Fruit fly (Drosophila melanogaster): Measurements from ENCODE around the gene CG45122.

The CG45122 gene

DNA sequence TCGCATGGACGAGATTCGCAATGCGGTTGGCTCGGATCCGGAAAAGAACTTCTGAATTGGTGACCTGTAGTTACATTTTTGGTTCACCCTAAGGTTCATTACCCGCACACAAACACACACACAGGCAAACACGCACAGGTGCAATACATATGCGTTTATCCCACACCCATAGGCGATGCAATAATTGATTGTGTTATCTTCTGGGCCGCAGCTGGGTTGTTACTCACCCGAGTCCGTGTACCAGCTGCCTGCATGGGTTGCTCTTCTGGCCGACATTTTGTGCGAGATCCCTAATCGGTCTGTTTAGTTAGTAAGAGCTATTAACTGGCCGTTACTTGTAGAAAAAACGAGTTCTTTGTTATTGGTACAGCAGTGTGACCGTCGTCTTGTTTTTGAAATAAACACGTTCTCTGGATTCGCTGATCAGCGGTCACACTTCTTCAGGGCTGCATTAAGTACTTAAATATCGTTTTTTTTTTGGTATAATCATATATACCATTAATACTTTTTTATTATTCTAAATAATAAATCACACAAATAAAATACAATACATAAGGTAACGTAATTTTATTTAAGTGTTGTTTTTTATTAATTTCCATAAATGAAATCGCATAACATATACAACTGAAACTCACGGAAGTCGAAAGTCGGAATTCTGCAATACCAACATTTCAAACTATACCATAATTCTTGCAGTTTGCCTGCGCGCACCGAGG is 32.9 kb upstream of the CG45122 start, which contains the start of gene CG8031 (continued):
- TF ChIP-seq nerfin-1 (tag; optimal IDR thresholded peaks at IDR 0.05) (no peak), CG14441 (GFP tag; IDR thresholded peaks at IDR 0.05) (no peak), unc-4 (GFP tag; IDR thresholded peaks at IDR 0.05; ENCODE audit: partially characterized antibody) (no peak), CG7987 (GFP tag; optimal IDR thresholded peaks at IDR 0.05) (no peak), ci (GFP tag; IDR thresholded peaks at IDR 0.05) (0 out of 3 replicates have a peak, but pooled peaks have one; percentile 5), Ets65A (GFP tag) (no peak), ab (GFP tag; optimal IDR thresholded peaks at IDR 0.05) (no peak), CG15601 (tag; optimal IDR thresholded peaks at IDR 0.05) (no peak), crol (GFP tag; IDR thresholded peaks at IDR 0.05) (no peak), CG8944 (GFP tag; optimal IDR thresholded peaks at IDR 0.05) (no peak), Atf6 (GFP tag; IDR thresholded peaks at IDR 0.05) (no peak), Ptx1 (GFP tag; IDR thresholded peaks at IDR 0.05) (no peak), bbx (GFP tag; IDR thresholded peaks at IDR 0.05; ENCODE audit: partially characterized antibody) (peak; percentile 32; the same call in 1 of the 2 replicates), CG30431 (GFP tag; optimal IDR thresholded peaks at IDR 0.05) (no peak), CG33213 (GFP tag; optimal IDR thresholded peaks at IDR 0.05) (no peak), Max (GFP tag; optimal IDR thresholded peaks at IDR 0.05) (no peak), CG3838 (GFP tag; optimal IDR thresholded peaks at IDR 0.05) (no peak), seq (GFP tag; IDR thresholded peaks at IDR 0.05) (0 out of 2 replicates have a peak, but pooled peaks have one; percentile 9), CG9932 (GFP tag; IDR thresholded peaks at IDR 0.05) (no peak), CG14014 (GFP tag; IDR thresholded peaks at IDR 0.05) (no peak), pzg (GFP tag; optimal IDR thresholded peaks at IDR 0.05) (peak; percentile 62), CG7745 (tag; optimal IDR thresholded peaks at IDR 0.05) (no peak), CG11723 (GFP tag; optimal IDR thresholded peaks at IDR 0.05) (no peak), gsb-n (tag; optimal IDR thresholded peaks at IDR 0.05) (no peak), CG17829 (tag; optimal IDR thresholded peaks at IDR 0.05) (peak; percentile 7), CG34422 (GFP tag; IDR thresholded peaks at IDR 0.05) (peak; percentile 66; the same call in 2 of the 3 replicates), chn (GFP tag; optimal IDR thresholded peaks at IDR 0.05) (no peak), gce (GFP tag; IDR thresholded peaks at IDR 0.05) (no peak), CG17361 (GFP tag; IDR thresholded peaks at IDR 0.05) (no peak), Camta (GFP tag; optimal IDR thresholded peaks at IDR 0.05) (no peak), CG17186 (GFP tag; optimal IDR thresholded peaks at IDR 0.05) (peak; percentile 52), CG12071 (GFP tag; optimal IDR thresholded peaks at IDR 0.05) (no peak), nau (GFP tag; optimal IDR thresholded peaks at IDR 0.05) (no peak), CG32767 (GFP tag; IDR thresholded peaks at IDR 0.05) (no peak), BEAF-32 (GFP tag; optimal IDR thresholded peaks at IDR 0.05) (peak; percentile 60), CG3995 (GFP tag; optimal IDR thresholded peaks at IDR 0.05) (no peak), CG34224 (GFP tag; IDR thresholded peaks at IDR 0.05; ENCODE audit: partially characterized antibody) (peak; percentile 28; the same call in 2 of the 3 replicates), run (tag; optimal IDR thresholded peaks at IDR 0.05) (no peak), CG12104 (GFP tag; optimal IDR thresholded peaks at IDR 0.05) (peak; percentile 14), CG2116 (GFP tag; optimal IDR thresholded peaks at IDR 0.05) (peak; percentile 70), lab (GFP tag; optimal IDR thresholded peaks at IDR 0.05) (no peak), Gsc (GFP tag; IDR thresholded peaks at IDR 0.05) (no peak), YL-1 (GFP tag; optimal IDR thresholded peaks at IDR 0.05) (peak; percentile 46), CG30020 (tag; optimal IDR thresholded peaks at IDR 0.05) (peak; percentile 27), ken (GFP tag; IDR thresholded peaks at IDR 0.05) (no peak), trem (tag; optimal IDR thresholded peaks at IDR 0.05) (peak; percentile 26), CG12942 (GFP tag; optimal IDR thresholded peaks at IDR 0.05) (no peak), CG6654 (GFP tag; optimal IDR thresholded peaks at IDR 0.05) (no peak), Lhr (GFP tag; optimal IDR thresholded peaks at IDR 0.05) (peak; percentile 78), CG4854 (GFP tag; optimal IDR thresholded peaks at IDR 0.05) (no peak)
